Worm (Caenorhabditis elegans) whole organism, mixed stage, embryonic: ENCODE results near the gene T10D4.6.

Source experiments
- blmp-1 ChIP-seq: fragments of 150-350 bp; optimal IDR thresholded peaks from 2 replicates; lab custom pipeline; 2014; ENCODE audit warnings: missing biosample characterization, missing genetic modification characterization
- elt-1 ChIP-seq: sonication (generic microtip); optimal IDR thresholded peaks from 2 replicates; lab custom pipeline; 2017; ENCODE audit warnings: missing genetic modification characterization, mild to moderate bottlenecking, missing compliant biosample characterization, antibody characterized with exemption, moderate library complexity, borderline replicate concordance; ENCODE audit not compliant: insufficient read depth
- elt-3 ChIP-seq: fragments of 150-350 bp; optimal IDR thresholded peaks from 2 replicates; lab custom pipeline; 2014; ENCODE audit warnings: missing biosample characterization, missing genetic modification characterization
- lin-13 ChIP-seq: fragments of 150-350 bp; optimal IDR thresholded peaks from 2 replicates; lab custom pipeline; 2014; ENCODE audit warnings: missing biosample characterization, missing genetic modification characterization
- lin-32 ChIP-seq: fragments of 200-800 bp; sonication (Bioruptor generic); optimal IDR thresholded peaks from 2 replicates; lab custom pipeline; 2018; ENCODE audit warnings: mild to moderate bottlenecking, missing genetic modification characterization, missing compliant biosample characterization
- lsy-2 ChIP-seq: fragments of 150-350 bp; optimal IDR thresholded peaks from 2 replicates; lab custom pipeline; 2014; ENCODE audit warnings: missing biosample characterization, missing genetic modification characterization
- mep-1 ChIP-seq: fragments of 150-350 bp; optimal IDR thresholded peaks from 2 replicates; lab custom pipeline; 2017; ENCODE audit warnings: missing biosample characterization, missing genetic modification reagents, missing genetic modification characterization, inconsistent platforms
- sem-2 ChIP-seq: fragments of 200-800 bp; sonication (Bioruptor generic); optimal IDR thresholded peaks from 2 replicates; lab custom pipeline; 2018; ENCODE audit warnings: mild to moderate bottlenecking, missing genetic modification characterization, missing compliant biosample characterization
- snpc-4 ChIP-seq: fragments of 150-350 bp; optimal IDR thresholded peaks from 2 replicates; lab custom pipeline; 2014; ENCODE audit warnings: missing biosample characterization, missing genetic modification characterization
- unc-62 ChIP-seq: fragments of 150-350 bp; optimal IDR thresholded peaks from 2 replicates; lab custom pipeline; 2014; ENCODE audit warnings: missing biosample characterization, missing genetic modification reagents, missing genetic modification characterization

DNA sequence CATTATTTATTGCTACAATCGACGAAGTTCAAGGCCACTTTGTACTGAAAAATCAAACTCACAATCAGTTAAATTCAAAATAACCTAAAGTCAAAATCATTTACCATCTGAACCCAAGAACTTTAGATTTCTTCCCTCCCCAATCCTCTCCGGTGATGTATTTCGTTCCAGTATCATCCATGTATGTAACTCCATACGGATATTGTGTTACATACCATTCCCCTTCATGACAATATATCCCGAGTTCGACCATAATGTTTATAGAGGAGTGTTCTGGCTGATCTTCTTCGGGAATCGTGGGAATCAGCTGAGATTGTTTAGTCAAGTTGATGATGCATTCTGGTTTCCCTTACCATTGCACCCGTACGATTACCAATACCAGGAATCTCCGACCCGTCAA is 29.3 kb downstream of the T10D4.6 start:
- no peak for TF ChIP-seq elt-3 (tag; lab: Kevin White, UChicago)
- TF ChIP-seq lin-32: no peak
- TF ChIP-seq sem-2 (GFP tag; lab: Kevin White, UChicago): no peak
- no peak for TF ChIP-seq mep-1 (tag; lab: Kevin White, UChicago)
- TF ChIP-seq unc-62: no peak
- TF ChIP-seq lin-13 (tag; lab: Kevin White, UChicago): no peak
- no peak for TF ChIP-seq lsy-2 (tag; lab: Kevin White, UChicago)
- TF ChIP-seq elt-1 (tag; lab: Kevin White, UChicago): no peak
- TF ChIP-seq blmp-1 (tag; lab: Kevin White, UChicago): no peak
- no peak for TF ChIP-seq snpc-4 (tag; lab: Kevin White, UChicago)
